Worm (Caenorhabditis elegans): ENCODE data around the gene ttbk-7.

- TF ChIP-seq med-1 (GFP tag; optimal IDR thresholded peaks at IDR 0.05; ENCODE audit: insufficient read depth) = no peak
- TF ChIP-seq ztf-29 (GFP tag; IDR thresholded peaks at IDR 0.05) = no peak
- no peak for TF ChIP-seq ztf-23 (GFP tag; IDR thresholded peaks at IDR 0.05)
- TF ChIP-seq flt-1 (GFP tag; IDR thresholded peaks at IDR 0.05) = no peak
- no peak for TF ChIP-seq cog-1 (tag; optimal IDR thresholded peaks at IDR 0.05)
- no peak for TF ChIP-seq ref-1 (GFP tag; conservative IDR thresholded peaks at IDR 0.05)
- no peak for TF ChIP-seq tab-1 (GFP tag; IDR thresholded peaks at IDR 0.05)
- TF ChIP-seq T22C8.4 (GFP tag; IDR thresholded peaks at IDR 0.05) = no peak
Measured at ce11 chrV:12896850-12897249, 1.2 kb upstream of the ttbk-7 start.

All from whole organism, midembryonic.